Worm (Caenorhabditis elegans) whole organism, L4 larva: ENCODE data around the gene C03H5.5.

ENCODE experiments used
- D1046.2 ChIP-seq: fragments of 200-800 bp; sonication (Bioruptor generic); IDR thresholded peaks from 2 replicates; pipeline ENCODE4 v1.3.6; 2022; ENCODE audit warnings: missing genetic modification characterization, missing compliant biosample characterization
- F10B5.3 ChIP-seq: sonication (generic microtip); optimal IDR thresholded peaks from 2 replicates; lab custom pipeline; 2016; ENCODE audit warnings: mild to moderate bottlenecking, missing genetic modification characterization, missing compliant biosample characterization
- F26F4.8 ChIP-seq: fragments of 200-800 bp; sonication (Bioruptor generic); conservative IDR thresholded peaks from 2 replicates; pipeline ENCODE4 v1.3.6; 2022; ENCODE audit warnings: missing genetic modification characterization, missing compliant biosample characterization
- F49E8.2 ChIP-seq: sonication (generic microtip); optimal IDR thresholded peaks from 2 replicates; lab custom pipeline; 2016; ENCODE audit warnings: missing compliant biosample characterization, mild to moderate bottlenecking, missing genetic modification characterization, borderline replicate concordance
- R02D3.7 ChIP-seq: fragments of 150-350 bp; sonication (generic microtip); optimal IDR thresholded peaks from 3 replicates; lab custom pipeline; 2014; ENCODE audit warnings: missing biosample characterization, missing genetic modification characterization
- T20F7.1 ChIP-seq: fragments of 200-800 bp; sonication (Bioruptor generic); optimal IDR thresholded peaks from 2 replicates; lab custom pipeline; 2018; ENCODE audit warnings: mild to moderate bottlenecking, missing genetic modification characterization, missing compliant biosample characterization
- Y5F2A.4 ChIP-seq: fragments of 200-800 bp; sonication (Bioruptor generic); optimal IDR thresholded peaks from 2 replicates; lab custom pipeline; 2018; ENCODE audit warnings: mild to moderate bottlenecking, missing genetic modification characterization, missing compliant biosample characterization
- Y75B8A.6 ChIP-seq: fragments of 200-800 bp; sonication (Bioruptor generic); IDR thresholded peaks from 2 replicates; pipeline ENCODE4 v1.3.6; 2022; ENCODE audit warnings: missing genetic modification reagents, missing genetic modification characterization, missing compliant biosample characterization
- ZK337.2 ChIP-seq: fragments of 200-800 bp; sonication (Bioruptor generic); IDR thresholded peaks from 2 replicates; pipeline ENCODE4 v1.3.6; 2022; ENCODE audit warnings: missing genetic modification reagents, missing genetic modification characterization, missing compliant biosample characterization
- aha-1 ChIP-seq: fragments of 150-350 bp; peaks from one replicate; lab custom pipeline; 2014; ENCODE audit warnings: missing biosample characterization, missing genetic modification characterization
- arid-1 ChIP-seq: fragments of 200-800 bp; sonication (Bioruptor generic); conservative IDR thresholded peaks from 2 replicates; pipeline ENCODE4 v1.3.6; 2022; ENCODE audit warnings: missing genetic modification reagents, missing genetic modification characterization, missing compliant biosample characterization
- ceh-32 ChIP-seq: sonication (generic microtip); optimal IDR thresholded peaks from 2 replicates; lab custom pipeline; 2016; ENCODE audit warnings: mild to moderate bottlenecking, missing genetic modification characterization, missing compliant biosample characterization; ENCODE audit not compliant: poor library complexity
- ceh-44 ChIP-seq: fragments of 200-800 bp; sonication (Bioruptor generic); IDR thresholded peaks from 2 replicates; pipeline ENCODE4 v1.3.6; 2022; ENCODE audit warnings: missing genetic modification reagents, missing genetic modification characterization, missing compliant biosample characterization
- ceh-82 ChIP-seq: sonication (generic microtip); optimal IDR thresholded peaks from 2 replicates; lab custom pipeline; 2017; ENCODE audit warnings: missing biosample characterization, missing genetic modification characterization
- ctbp-1 ChIP-seq: fragments of 200-800 bp; sonication (Bioruptor generic); IDR thresholded peaks from 2 replicates; pipeline ENCODE4 v1.3.6; 2022; ENCODE audit warnings: missing genetic modification reagents, missing genetic modification characterization, missing compliant biosample characterization
- dmd-8 ChIP-seq: fragments of 200-800 bp; sonication (Bioruptor generic); IDR thresholded peaks from 2 replicates; pipeline ENCODE4 v1.3.6; 2022; ENCODE audit warnings: missing genetic modification characterization, missing compliant biosample characterization
- dmd-9 ChIP-seq: fragments of 200-800 bp; sonication (Bioruptor generic); IDR thresholded peaks from 2 replicates; pipeline ENCODE4 v1.3.6; 2022; ENCODE audit warnings: missing genetic modification reagents, missing genetic modification characterization, missing compliant biosample characterization
- dpl-1 ChIP-seq: fragments of 150-350 bp; optimal IDR thresholded peaks from 2 replicates; lab custom pipeline; 2014; ENCODE audit warnings: missing biosample characterization, missing genetic modification reagents, missing genetic modification characterization
- fkh-10 ChIP-seq: fragments of 150-350 bp; optimal IDR thresholded peaks from 2 replicates; lab custom pipeline; 2014; ENCODE audit warnings: missing biosample characterization, missing genetic modification reagents, missing genetic modification characterization
- gei-8 ChIP-seq: fragments of 200-800 bp; sonication (Bioruptor generic); optimal IDR thresholded peaks from 2 replicates; lab custom pipeline; 2018; ENCODE audit warnings: mild to moderate bottlenecking, missing genetic modification characterization, missing compliant biosample characterization
- hif-1 ChIP-seq, 2 experiments: sonication (generic microtip); optimal IDR thresholded peaks; 2 replicates each; lab custom pipeline; 2016 to 2017; ENCODE audit warnings: missing compliant biosample characterization in 2 of 2, missing genetic modification characterization in 2 of 2, missing genetic modification reagents in 2 of 2, missing genotype in 2 of 2, mild to moderate bottlenecking in 1 of 2
- jun-1 ChIP-seq: fragments of 150-350 bp; optimal IDR thresholded peaks from 2 replicates; lab custom pipeline; 2014; ENCODE audit warnings: missing biosample characterization, missing genetic modification reagents, missing genetic modification characterization
- lin-15B ChIP-seq: fragments of 150-350 bp; sonication (generic microtip); optimal IDR thresholded peaks from 3 replicates; lab custom pipeline; 2014; ENCODE audit warnings: missing biosample characterization, missing genetic modification characterization
- lin-38 ChIP-seq: fragments of 200-800 bp; sonication (Bioruptor generic); IDR thresholded peaks from 2 replicates; pipeline ENCODE4 v1.3.6; 2022; ENCODE audit warnings: missing genetic modification reagents, missing genetic modification characterization, missing compliant biosample characterization
- madf-5 ChIP-seq, 2 experiments: fragments of 200-800 bp; sonication (Bioruptor generic); IDR thresholded peaks; 2 replicates each; pipeline ENCODE4 v1.3.6; 2022; ENCODE audit warnings: missing compliant biosample characterization in 2 of 2, missing genetic modification characterization in 2 of 2
- mdl-1 ChIP-seq, 2 experiments: fragments of 150-350 bp in 1 of 2; sonication (generic microtip) in 1 of 2; optimal IDR thresholded peaks; 2 replicates each; lab custom pipeline; 2014 to 2017; ENCODE audit warnings: missing biosample characterization in 2 of 2, missing genetic modification characterization in 2 of 2
- nhr-10 ChIP-seq: fragments of 150-350 bp; optimal IDR thresholded peaks from 2 replicates; lab custom pipeline; 2014; ENCODE audit warnings: missing biosample characterization, missing genetic modification characterization
- nhr-102 ChIP-seq: sonication (generic microtip); optimal IDR thresholded peaks from 2 replicates; lab custom pipeline; 2016; ENCODE audit warnings: mild to moderate bottlenecking, missing genetic modification characterization, moderate library complexity, missing compliant biosample characterization
- nhr-11 ChIP-seq: fragments of 150-350 bp; optimal IDR thresholded peaks from 2 replicates; lab custom pipeline; 2014; ENCODE audit warnings: missing biosample characterization, missing genetic modification characterization
- nhr-6 ChIP-seq: fragments of 150-350 bp; optimal IDR thresholded peaks from 2 replicates; lab custom pipeline; 2014; ENCODE audit warnings: missing biosample characterization, missing genetic modification characterization
- rbr-2 ChIP-seq: sonication (generic microtip); optimal IDR thresholded peaks from 2 replicates; lab custom pipeline; 2016; ENCODE audit warnings: missing genotype, missing genetic modification characterization, missing compliant biosample characterization
- sdz-12 ChIP-seq: fragments of 200-800 bp; sonication (Bioruptor generic); optimal IDR thresholded peaks from 2 replicates; lab custom pipeline; 2018; ENCODE audit warnings: mild to moderate bottlenecking, missing genetic modification characterization, missing compliant biosample characterization
- set-16 ChIP-seq: fragments of 200-800 bp; sonication (Bioruptor generic); IDR thresholded peaks from 2 replicates; pipeline ENCODE4 v1.3.6; 2022; ENCODE audit warnings: missing genetic modification reagents, missing genetic modification characterization, missing compliant biosample characterization
- snpc-1.2 ChIP-seq: fragments of 200-800 bp; sonication (Bioruptor generic); IDR thresholded peaks from 2 replicates; pipeline ENCODE4 v1.3.6; 2022; ENCODE audit warnings: missing genetic modification reagents, missing genetic modification characterization, missing compliant biosample characterization
- spr-3 ChIP-seq: fragments of 200-800 bp; sonication (Bioruptor generic); optimal IDR thresholded peaks from 2 replicates; lab custom pipeline; 2018; ENCODE audit warnings: mild to moderate bottlenecking, missing genetic modification characterization, missing compliant biosample characterization
- tag-97 ChIP-seq: fragments of 200-800 bp; sonication (Bioruptor generic); IDR thresholded peaks from 2 replicates; pipeline ENCODE4 v1.3.6; 2022; ENCODE audit warnings: missing genetic modification characterization, missing compliant biosample characterization
- tra-1 ChIP-seq: fragments of 200-800 bp; sonication (Bioruptor generic); IDR thresholded peaks from 2 replicates; pipeline ENCODE4 v1.3.6; 2022; ENCODE audit warnings: missing genetic modification reagents, missing genetic modification characterization, missing compliant biosample characterization
- unc-130 ChIP-seq: sonication (generic microtip); optimal IDR thresholded peaks from 2 replicates; lab custom pipeline; 2016; ENCODE audit warnings: missing genetic modification reagents, missing genetic modification characterization, missing compliant biosample characterization
- zag-1 ChIP-seq: fragments of 150-350 bp; optimal IDR thresholded peaks from 2 replicates; lab custom pipeline; 2014; ENCODE audit warnings: missing biosample characterization, missing genetic modification characterization
- zfp-2 ChIP-seq: sonication (generic microtip); optimal IDR thresholded peaks from 2 replicates; lab custom pipeline; 2016; ENCODE audit warnings: mild to moderate bottlenecking, missing genetic modification characterization, missing compliant biosample characterization
- zip-2 ChIP-seq: fragments of 150-350 bp; optimal IDR thresholded peaks from 2 replicates; lab custom pipeline; 2014; ENCODE audit warnings: missing biosample characterization, missing genetic modification characterization
- ztf-7 ChIP-seq: fragments of 150-350 bp; optimal IDR thresholded peaks from 2 replicates; lab custom pipeline; 2014; ENCODE audit warnings: missing biosample characterization, missing genetic modification characterization

The C03H5.5 gene

DNA sequence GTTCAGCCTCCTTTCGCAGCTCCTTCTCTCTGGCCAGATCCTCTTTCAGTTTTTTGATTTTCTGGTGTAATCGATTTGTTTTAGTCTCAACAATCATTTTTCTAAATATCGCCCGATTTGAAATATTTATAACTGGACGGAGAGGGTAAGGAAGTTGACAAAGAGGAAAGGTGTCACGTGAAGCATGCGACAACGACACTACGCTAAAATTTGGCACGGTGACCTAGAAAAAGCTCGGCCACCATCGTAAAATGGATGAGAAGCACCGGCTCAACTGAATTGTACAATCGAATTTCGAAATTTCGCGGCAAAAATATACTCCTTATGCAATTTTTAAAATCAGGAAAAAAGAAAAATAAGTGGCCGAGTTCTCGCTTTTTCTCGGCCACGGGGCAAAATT is at the start of gene C03H5.5:
Gene C03H5.5 (minus strand): TSS at position 101 of the 400 bp plus-strand sequence.
- TF ChIP-seq aha-1 (tag; lab: Kevin White, UChicago) (peak; percentile 6), zag-1 (tag; lab: Kevin White, UChicago) (no peak)

ce11 chrII:423086-423485 is 37.9 kb upstream of the C03H5.5 start, which contains the start of gene C24H12.8:
TSS of gene C24H12.8 (minus strand) at chrII:423186.
- TF ChIP-seq aha-1 (tag; lab: Kevin White, UChicago) = no peak
- TF ChIP-seq, all 104 proteins: peak for 0

ce11 chrII:418782-419181 is 33.6 kb upstream of the C03H5.5 start, which contains the start of gene C24H12.6:
TSS of gene C24H12.6 (minus strand) at chrII:418882.
- no peak for TF ChIP-seq nhr-6 (tag; lab: Kevin White, UChicago)

DNA sequence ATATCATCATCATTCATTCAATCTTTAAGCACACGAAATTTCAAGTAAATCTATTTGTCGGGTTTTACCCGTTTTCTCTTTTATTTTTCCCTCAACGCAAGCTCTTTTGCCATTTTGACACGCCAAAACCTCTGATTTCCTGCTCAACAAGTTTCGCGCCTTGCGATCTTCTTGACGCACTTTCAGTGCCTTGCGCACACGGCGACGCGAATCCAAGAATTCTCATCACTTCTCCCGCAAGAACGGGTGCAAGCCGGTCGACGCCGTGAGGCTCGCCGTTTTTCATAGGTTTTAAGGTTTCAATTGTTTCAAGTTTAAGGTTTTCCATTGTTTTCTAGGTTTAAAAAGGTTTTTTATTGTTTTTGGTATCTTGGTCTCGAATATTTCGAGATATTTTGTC is 31.6 kb upstream of the C03H5.5 start:
- TF ChIP-seq D1046.2 (GFP tag; lab: Robert Waterston, UW) = 0 out of 2 replicates have a peak, but pooled peaks have one; percentile 25
- TF ChIP-seq aha-1 (tag; lab: Kevin White, UChicago) = peak; percentile 15

ce11 chrII:410832-411231 is 25.7 kb upstream of the C03H5.5 start, which contains the start of the genes dnsn-1 and C24H12.4:
TSS of gene dnsn-1 (minus strand) at chrII:410932.
TSS of gene C24H12.4 (plus strand) at chrII:411222.
- TF ChIP-seq tra-1 (GFP tag; lab: Robert Waterston, UW) = no peak; the same call in 1 of the 2 replicates
- peak; percentile 82 for TF ChIP-seq ctbp-1 (GFP tag; lab: Robert Waterston, UW)
- TF ChIP-seq zip-2 (tag; lab: Kevin White, UChicago) = peak; percentile 78
- TF ChIP-seq F26F4.8 (GFP tag; lab: Robert Waterston, UW) = no peak
- peak; percentile 40 for TF ChIP-seq spr-3
- no peak for TF ChIP-seq zag-1 (tag; lab: Kevin White, UChicago)
- peak; percentile 86 for TF ChIP-seq T20F7.1
- TF ChIP-seq nhr-11 (tag; lab: Kevin White, UChicago) = peak; percentile 82
- peak; percentile 88 for TF ChIP-seq fkh-10 (GFP tag; lab: Kevin White, UChicago)
- peak; percentile 37 for TF ChIP-seq zfp-2
- no peak for TF ChIP-seq nhr-10 (tag; lab: Kevin White, UChicago)
- peak; percentile 47; the same call in 1 of the 2 replicates for TF ChIP-seq ceh-44 (GFP tag; lab: Robert Waterston, UW)
- no peak for TF ChIP-seq tag-97
- no peak for TF ChIP-seq Y75B8A.6 (GFP tag; lab: Robert Waterston, UW)
- TF ChIP-seq unc-130 (GFP tag; lab: Kevin White, UChicago) = peak; percentile 47
- TF ChIP-seq madf-5 (GFP tag; IDR thresholded peaks at IDR 0.05; lab: Robert Waterston, UW) = no peak
- peak in 1 of 2 experiments; percentile 6 for TF ChIP-seq mdl-1 (tag; optimal IDR thresholded peaks at IDR 0.05; lab: Kevin White, UChicago)
- peak; percentile 84 for TF ChIP-seq F49E8.2 (tag; lab: Kevin White, UChicago)
- peak; percentile 89 for TF ChIP-seq nhr-102 (tag; lab: Kevin White, UChicago)
- TF ChIP-seq sdz-12 (GFP tag; lab: Kevin White, UChicago) = no peak
- no peak for TF ChIP-seq R02D3.7 (tag; lab: Kevin White, UChicago)
- peak; percentile 97 for TF ChIP-seq dpl-1 (GFP tag; lab: Kevin White, UChicago)
- TF ChIP-seq lin-38 (GFP tag; lab: Robert Waterston, UW) = peak; percentile 98
- peak; percentile 56 for TF ChIP-seq jun-1 (tag; lab: Kevin White, UChicago)
- no peak for TF ChIP-seq Y5F2A.4 (GFP tag; lab: Kevin White, UChicago)
- TF ChIP-seq ceh-32 (tag; lab: Kevin White, UChicago) = peak; percentile 63
- TF ChIP-seq lin-15B (tag; lab: Kevin White, UChicago) = peak; percentile 70
- TF ChIP-seq ceh-82 (tag; lab: Kevin White, UChicago) = no peak
- TF ChIP-seq dmd-8 (GFP tag; lab: Robert Waterston, UW) = no peak
- peak; percentile 89 for TF ChIP-seq rbr-2 (tag; lab: Kevin White, UChicago)
- TF ChIP-seq F10B5.3 (tag; lab: Kevin White, UChicago) = peak; percentile 74
- TF ChIP-seq nhr-6 (tag; lab: Kevin White, UChicago) = peak; percentile 87
- no peak for TF ChIP-seq ZK337.2 (GFP tag; lab: Robert Waterston, UW)
- TF ChIP-seq snpc-1.2 (GFP tag; lab: Robert Waterston, UW) = no peak
- TF ChIP-seq hif-1 (tag; optimal IDR thresholded peaks at IDR 0.05; lab: Kevin White, UChicago) = peak in 1 of 2 experiments; percentile 67
- no peak for TF ChIP-seq set-16 (GFP tag; lab: Robert Waterston, UW)
- TF ChIP-seq gei-8 (GFP tag; lab: Kevin White, UChicago) = no peak
- peak; percentile 60; the same call in 1 of the 2 replicates for TF ChIP-seq dmd-9 (GFP tag; lab: Robert Waterston, UW)
- peak; percentile 72; the same call in 1 of the 2 replicates for TF ChIP-seq arid-1 (GFP tag; lab: Robert Waterston, UW)
- peak; percentile 73 for TF ChIP-seq ztf-7
